Worm (Caenorhabditis elegans) whole organism, late embryonic: ENCODE measurements around the gene toh-1.

Experiments used
- ahr-1 ChIP-seq: sonication (generic microtip); optimal IDR thresholded peaks from 2 replicates; lab custom pipeline; 2016; ENCODE audit warnings: missing genetic modification characterization, missing compliant biosample characterization
- ceh-34 ChIP-seq: sonication (generic microtip); optimal IDR thresholded peaks from 2 replicates; lab custom pipeline; 2016; ENCODE audit warnings: mild to moderate bottlenecking, missing genetic modification characterization, missing compliant biosample characterization
- elt-2 ChIP-seq: sonication (generic microtip); optimal IDR thresholded peaks from 2 replicates; lab custom pipeline; 2016; ENCODE audit warnings: missing genetic modification reagents, missing genetic modification characterization, missing compliant biosample characterization
- ets-4 ChIP-seq: sonication (generic microtip); optimal IDR thresholded peaks from 2 replicates; lab custom pipeline; 2016; ENCODE audit warnings: missing genetic modification characterization, missing compliant biosample characterization
- hlh-8 ChIP-seq: sonication (generic microtip); optimal IDR thresholded peaks from 2 replicates; lab custom pipeline; 2016; ENCODE audit warnings: missing genotype, missing genetic modification characterization, missing compliant biosample characterization
- madf-2 ChIP-seq: sonication (generic microtip); optimal IDR thresholded peaks from 2 replicates; lab custom pipeline; 2017; ENCODE audit warnings: missing genetic modification characterization, missing compliant biosample characterization
- npax-4 ChIP-seq: sonication (generic microtip); optimal IDR thresholded peaks from 2 replicates; lab custom pipeline; 2016; ENCODE audit warnings: missing genetic modification characterization, missing compliant biosample characterization
- pat-9 ChIP-seq: fragments of 200-800 bp; sonication (Bioruptor generic); optimal IDR thresholded peaks from 2 replicates; lab custom pipeline; 2018; ENCODE audit warnings: mild to moderate bottlenecking, missing genetic modification characterization, moderate library complexity, missing compliant biosample characterization
- pqm-1 ChIP-seq: sonication (generic microtip); optimal IDR thresholded peaks from 2 replicates; lab custom pipeline; 2016; ENCODE audit warnings: missing genetic modification characterization, missing compliant biosample characterization

- no peak for TF ChIP-seq pqm-1 (tag; lab: Kevin White, UChicago)
- TF ChIP-seq pat-9 (tag; lab: Kevin White, UChicago): no peak
- TF ChIP-seq ahr-1 (tag; lab: Kevin White, UChicago): no peak
- TF ChIP-seq ets-4 (tag; lab: Kevin White, UChicago): no peak
- peak; percentile 26 for TF ChIP-seq elt-2 (tag; lab: Kevin White, UChicago)
- no peak for TF ChIP-seq madf-2 (tag; lab: Kevin White, UChicago)
- no peak for TF ChIP-seq hlh-8 (tag; lab: Kevin White, UChicago)
- TF ChIP-seq ceh-34 (tag; lab: Kevin White, UChicago): no peak
- no peak for TF ChIP-seq npax-4 (tag; lab: Kevin White, UChicago)
Measured at ce11 chrIII:3764043-3764442, 44.8 kb downstream of the toh-1 start.
